Fruit fly (Drosophila melanogaster): ENCODE results near the gene CG14537.

CG14537 gene

dm6 chr2L:7840152-7840551 lies at the start of gene CG14537:
Gene CG14537, plus strand, starts transcription at chr2L:7840452.
- TF ChIP-seq noc (tag; optimal IDR thresholded peaks at IDR 0.05) = no peak

dm6 chr2L:7791356-7791738 lies 48.9 kb upstream of the CG14537 start:
- no peak for TF ChIP-seq noc (tag; optimal IDR thresholded peaks at IDR 0.05)

- no peak for TF ChIP-seq noc (tag; optimal IDR thresholded peaks at IDR 0.05)
Measured at dm6 chr2L:7794689-7795475, 45.4 kb upstream of the CG14537 start.

DNA sequence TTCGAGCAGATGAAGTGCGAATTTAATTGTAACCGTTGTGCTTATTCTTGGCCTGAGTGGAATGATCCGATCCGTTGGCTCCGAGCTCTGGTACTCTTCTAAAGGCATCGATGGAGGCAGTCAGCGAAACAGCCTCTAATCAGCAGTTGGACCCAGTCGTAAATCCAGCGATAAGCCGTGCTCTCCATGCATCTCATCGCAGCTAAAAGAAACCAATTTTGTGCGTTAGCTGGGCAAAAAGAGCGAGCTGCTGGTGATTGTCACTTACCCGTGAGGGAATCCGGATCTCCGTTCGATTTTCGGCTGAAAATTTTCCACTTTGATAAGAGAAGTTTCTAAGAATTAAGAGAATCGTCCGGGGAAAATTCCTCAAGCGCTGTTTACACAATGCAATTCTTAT lies 44.4 kb upstream of the CG14537 start, which contains the start of gene LKRSDH:
Gene LKRSDH (minus strand): TSS at position 101 of the 400 bp plus-strand sequence.
- no peak for TF ChIP-seq noc (tag; optimal IDR thresholded peaks at IDR 0.05)

dm6 chr2L:7799804-7800433 lies 40.3 kb upstream of the CG14537 start, which contains the start of the genes Herp and r2d2:
Gene Herp, minus strand, starts transcription at chr2L:7800058.
Gene r2d2, plus strand, starts transcription at chr2L:7800147.
- TF ChIP-seq noc (tag; optimal IDR thresholded peaks at IDR 0.05) = peak; percentile 89

DNA sequence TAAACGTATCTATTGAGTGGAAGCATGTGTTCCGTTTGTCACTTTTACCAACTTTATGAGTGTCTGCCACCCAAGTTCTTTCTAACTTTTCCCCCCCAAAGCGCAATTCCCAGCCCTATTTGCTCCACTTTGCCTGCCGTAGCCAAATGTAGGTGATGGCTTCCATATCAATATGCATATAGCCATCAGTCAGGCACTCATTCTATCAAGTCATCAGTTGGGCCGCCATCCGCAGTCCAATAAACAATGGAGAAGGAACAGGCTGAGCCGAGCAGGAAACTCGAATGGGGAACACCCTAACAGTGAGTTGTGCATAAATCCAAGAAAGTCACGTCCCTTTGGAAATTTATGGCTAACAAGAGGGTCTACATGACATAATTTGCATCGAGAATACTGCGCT lies 32.7 kb upstream of the CG14537 start:
- no peak for TF ChIP-seq noc (tag; optimal IDR thresholded peaks at IDR 0.05)

DNA sequence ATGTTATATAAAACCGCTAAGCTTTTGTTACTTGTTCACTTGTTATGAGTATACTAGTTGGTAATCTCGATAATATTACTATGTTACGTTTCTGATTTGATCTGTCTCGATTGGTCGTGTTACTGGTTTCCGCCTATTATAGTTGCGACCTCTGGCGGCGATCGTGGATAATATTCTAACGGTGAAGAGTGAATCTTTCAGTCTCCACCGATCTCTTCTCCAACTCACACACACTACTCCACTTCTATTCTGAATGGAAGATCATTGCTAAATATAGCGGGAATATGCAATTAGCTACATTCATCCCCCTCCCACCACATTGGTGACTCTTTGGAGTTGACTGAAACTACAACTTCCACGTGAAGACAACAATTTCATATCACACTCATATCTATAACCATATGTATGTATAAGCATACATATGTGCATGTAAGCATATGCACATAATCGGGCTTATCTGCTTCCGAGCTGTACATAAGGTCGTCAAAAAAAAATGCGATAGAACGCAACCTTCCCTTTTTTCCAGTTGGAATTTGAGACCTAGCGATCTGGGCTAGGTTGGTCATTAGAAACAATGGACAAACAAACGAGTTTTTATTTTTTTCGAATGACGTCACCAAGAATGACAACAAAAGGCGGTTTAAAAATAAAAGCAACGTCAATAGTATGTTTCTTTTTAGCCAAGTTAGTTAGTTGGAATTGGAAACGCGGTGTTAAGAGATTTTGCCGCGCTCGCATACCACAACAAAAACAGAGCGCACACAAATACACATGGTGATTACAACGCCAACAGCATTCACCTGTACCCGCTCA lies 31.2 kb upstream of the CG14537 start:
- TF ChIP-seq noc (tag; optimal IDR thresholded peaks at IDR 0.05) = no peak

dm6 chr2L:7809699-7810088 lies 30.6 kb upstream of the CG14537 start:
- TF ChIP-seq noc (tag; optimal IDR thresholded peaks at IDR 0.05) = peak; percentile 2

DNA sequence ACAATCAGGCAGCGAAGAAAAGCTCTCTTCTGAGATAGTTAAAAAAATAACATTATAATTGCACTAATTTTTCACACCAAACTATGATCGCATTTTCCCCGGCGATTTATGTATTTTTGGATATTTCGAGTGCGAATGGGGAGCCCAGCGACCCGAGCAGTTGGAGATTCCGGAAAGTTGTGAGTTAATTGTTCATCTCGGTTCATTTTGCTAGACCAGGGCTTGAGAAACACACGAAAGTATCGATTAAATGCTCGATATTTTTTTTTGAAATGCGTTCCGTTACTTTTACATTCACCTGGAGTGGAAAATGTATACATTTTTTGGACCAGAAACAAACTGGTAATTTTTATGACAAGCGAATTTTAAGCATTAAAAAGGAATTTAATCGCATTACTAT lies 29.7 kb upstream of the CG14537 start, which contains the start of gene Cdc14:
Gene Cdc14 (minus strand): TSS at position 185 of the 400 bp plus-strand sequence.
- no peak for TF ChIP-seq noc (tag; optimal IDR thresholded peaks at IDR 0.05)

DNA sequence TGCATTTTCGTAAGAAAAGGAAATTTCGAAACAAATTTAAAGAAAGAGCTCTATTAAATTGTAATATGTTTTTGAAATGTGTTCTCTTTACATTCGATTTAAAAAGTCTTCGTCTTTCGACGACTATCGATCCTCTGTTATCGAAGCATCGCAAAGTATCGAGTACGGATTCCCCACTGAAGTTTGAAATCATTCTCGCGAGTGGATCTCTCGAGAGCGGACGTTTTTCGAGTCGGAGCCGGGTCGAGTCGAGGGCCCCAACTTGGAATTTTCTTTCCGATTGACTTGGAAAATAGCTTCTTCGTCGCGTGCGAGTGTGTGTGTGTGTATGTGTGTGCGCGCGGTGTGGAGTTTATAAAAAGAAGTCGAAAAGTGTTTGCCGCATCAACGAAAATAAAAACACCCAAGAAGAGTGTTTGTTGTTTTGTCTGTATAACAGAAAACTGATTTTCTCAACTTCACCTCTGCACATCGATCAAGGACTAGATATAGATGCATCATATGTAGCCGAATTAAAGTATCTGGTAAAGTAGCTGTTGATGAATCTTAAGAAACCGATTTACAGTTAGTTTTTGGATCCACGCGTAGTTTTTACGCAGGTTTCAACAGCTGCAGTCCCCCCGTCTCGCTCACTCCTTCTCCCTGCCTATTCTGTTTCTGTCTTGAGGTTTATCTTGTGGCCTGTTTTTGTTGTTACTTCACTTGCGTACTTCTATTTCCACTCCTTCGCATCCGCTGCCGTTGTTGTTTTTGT lies 28.8 kb upstream of the CG14537 start, which contains the start of gene LanB1:
Gene LanB1 (plus strand): TSS at position 190 of the 754 bp plus-strand sequence.
- TF ChIP-seq noc (tag; optimal IDR thresholded peaks at IDR 0.05) = no peak

DNA sequence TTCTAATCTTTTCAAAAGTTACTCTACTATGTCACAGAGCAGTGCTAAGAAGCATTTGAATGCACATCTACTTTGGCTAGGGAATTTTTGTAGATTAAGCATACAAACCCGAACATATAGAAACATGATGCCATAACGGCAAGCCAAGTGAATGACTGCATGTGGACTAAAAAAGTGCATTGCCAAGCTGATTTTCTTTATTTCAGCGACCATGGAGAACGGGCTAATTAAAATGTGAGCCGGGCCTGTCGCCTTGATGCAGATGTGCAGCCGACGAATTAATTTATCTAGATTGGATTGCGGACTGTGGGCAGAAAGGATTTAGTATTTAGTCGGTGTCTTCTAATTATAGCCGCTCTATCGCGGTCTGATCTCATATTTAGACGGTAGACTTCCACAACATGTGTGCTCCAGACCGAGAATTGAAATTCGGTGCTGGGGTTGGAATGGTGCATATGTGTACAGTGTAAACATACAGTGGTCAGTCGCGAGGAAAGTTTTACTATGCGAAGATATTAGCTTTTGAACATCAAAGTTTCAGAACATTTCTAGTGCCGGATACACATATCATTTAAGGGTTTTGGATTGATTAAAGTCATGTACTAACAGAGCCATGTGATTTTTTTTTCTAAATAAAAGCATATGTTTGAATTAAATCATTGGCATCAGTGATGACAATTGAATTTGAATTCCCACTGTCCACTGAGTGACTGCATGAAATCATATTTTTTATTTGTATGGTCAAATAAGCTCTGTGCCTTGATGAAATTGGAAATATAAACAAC lies 27.5 kb upstream of the CG14537 start:
- TF ChIP-seq noc (tag; optimal IDR thresholded peaks at IDR 0.05) = no peak

DNA sequence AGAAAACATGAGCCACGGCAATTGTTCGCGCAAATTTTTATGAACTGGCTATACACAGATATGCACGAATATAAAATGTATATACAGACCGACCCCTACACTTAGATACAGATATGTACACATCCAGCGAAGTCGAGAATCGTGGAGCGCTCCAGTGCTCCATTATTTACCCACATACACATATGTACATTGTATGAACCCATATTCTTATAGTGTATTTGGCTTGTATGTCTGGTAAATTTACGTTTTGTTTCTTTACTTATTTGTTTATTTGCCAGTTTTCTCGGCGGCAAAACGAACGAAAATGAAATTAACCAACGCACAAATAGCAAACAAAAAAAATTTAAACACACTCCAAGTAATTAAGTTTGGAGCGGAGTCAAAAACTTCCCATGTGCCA lies 26.9 kb upstream of the CG14537 start:
- TF ChIP-seq noc (tag; optimal IDR thresholded peaks at IDR 0.05) = no peak

- no peak for TF ChIP-seq noc (tag; optimal IDR thresholded peaks at IDR 0.05)
Measured at dm6 chr2L:7820408-7820807, 19.8 kb upstream of the CG14537 start.

DNA sequence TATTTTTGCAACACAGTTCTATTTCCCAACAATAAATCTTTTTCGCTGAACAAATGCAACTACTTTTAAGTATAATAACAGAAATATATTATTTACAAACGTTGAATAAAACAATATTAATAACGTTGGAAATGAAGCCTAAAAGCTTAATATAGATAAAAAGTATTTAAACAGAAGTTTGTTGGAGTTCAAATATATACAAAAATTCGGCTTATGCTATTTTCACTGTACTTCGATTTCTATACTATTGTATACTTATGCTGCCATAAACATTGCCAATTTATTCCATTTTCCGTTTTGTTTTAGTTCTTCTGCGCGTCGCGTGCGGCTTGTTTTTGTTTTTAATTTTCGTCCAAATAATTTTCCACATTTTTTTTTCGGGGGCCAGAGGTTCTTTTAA lies 19.4 kb upstream of the CG14537 start, which contains the start of gene CG7115:
Gene CG7115 (plus strand): TSS at position 301 of the 400 bp plus-strand sequence.
- TF ChIP-seq noc (tag; optimal IDR thresholded peaks at IDR 0.05) = no peak

All from whole organism, larva.